Fruit fly (Drosophila melanogaster) whole organism, pupa: ENCODE data around the gene Kcmf1.

Experiments
- CG10348 ChIP-seq: fragments of 200-800 bp; sonication (Bioruptor generic); IDR thresholded peaks from 2 replicates; pipeline ENCODE4 v1.3.6; 2022; ENCODE audit warnings: missing biosample characterization, missing genetic modification characterization
- CG14655 ChIP-seq: fragments of 200-800 bp; sonication (Bioruptor generic); optimal IDR thresholded peaks from 3 replicates; lab custom pipeline; 2017; ENCODE audit warnings: mild to moderate bottlenecking, missing biosample characterization, missing genetic modification reagents, missing genetic modification characterization
- CG15710 ChIP-seq: fragments of 200-800 bp; sonication (Bioruptor generic); optimal IDR thresholded peaks from 2 replicates; lab custom pipeline; 2018; ENCODE audit warnings: missing biosample characterization, mild to moderate bottlenecking, missing genetic modification characterization, moderate library complexity
- CG32121 ChIP-seq: fragments of 200-800 bp; sonication (Bioruptor generic); IDR thresholded peaks from 2 replicates; pipeline ENCODE4 v1.3.6; 2022; ENCODE audit warnings: missing biosample characterization, missing genetic modification characterization
- CG34367 ChIP-seq: fragments of 200-800 bp; sonication (Bioruptor generic); optimal IDR thresholded peaks from 2 replicates; lab custom pipeline; 2018; ENCODE audit warnings: missing biosample characterization, mild to moderate bottlenecking, missing genetic modification characterization
- CG8301 ChIP-seq: fragments of 200-800 bp; sonication (Bioruptor generic); optimal IDR thresholded peaks from 2 replicates; lab custom pipeline; 2018; ENCODE audit warnings: missing biosample characterization, mild to moderate bottlenecking, missing genetic modification characterization
- Pif1A ChIP-seq: fragments of 200-800 bp; sonication (Bioruptor generic); optimal IDR thresholded peaks from 3 replicates; lab custom pipeline; 2016; ENCODE audit warnings: missing biosample characterization, missing genetic modification characterization
- Snoo ChIP-seq: fragments of 200-800 bp; sonication (Bioruptor generic); optimal IDR thresholded peaks from 3 replicates; lab custom pipeline; 2017; ENCODE audit warnings: missing biosample characterization, mild to moderate bottlenecking, missing genetic modification characterization, inconsistent platforms
- gl ChIP-seq: fragments of 200-800 bp; sonication (Bioruptor generic); optimal IDR thresholded peaks from 2 replicates; lab custom pipeline; 2018; ENCODE audit warnings: missing biosample characterization, mild to moderate bottlenecking, missing genetic modification characterization

- no peak for TF ChIP-seq CG8301 (tag; lab: Kevin White, UChicago)
- no peak for TF ChIP-seq CG34367 (tag; lab: Kevin White, UChicago)
- TF ChIP-seq Pif1A (GFP tag; lab: Kevin White, UChicago), result no peak
- TF ChIP-seq CG32121, result no peak
- TF ChIP-seq CG10348 (GFP tag; lab: Robert Waterston, UW), result no peak
- no peak for TF ChIP-seq CG15710
- TF ChIP-seq gl, result no peak
- TF ChIP-seq Snoo (tag; lab: Kevin White, UChicago), result no peak
- no peak for TF ChIP-seq CG14655
Measured at dm6 chr3R:9014859-9015466, at the start of gene Kcmf1, which contains the start of the genes Sf3b5 and CG11986.
